Fruit fly (Drosophila melanogaster) whole organism, adult: Measurements from ENCODE around the gene CG7408.

Experiments
- CG11617 ChIP-seq: fragments of 200-800 bp; sonication (Bioruptor generic); optimal IDR thresholded peaks from 2 replicates; lab custom pipeline; 2017; ENCODE audit warnings: mild to moderate bottlenecking, missing biosample characterization, missing genetic modification reagents, missing genetic modification characterization
- CG12768 ChIP-seq: fragments of 200-800 bp; sonication (Bioruptor generic); optimal IDR thresholded peaks from 2 replicates; lab custom pipeline; 2017; ENCODE audit warnings: missing biosample characterization, missing genetic modification characterization, mild to moderate bottlenecking, moderate library complexity, missing genetic modification reagents
- CG14711 ChIP-seq: fragments of 200-800 bp; sonication (Bioruptor generic); optimal IDR thresholded peaks from 2 replicates; lab custom pipeline; 2018; ENCODE audit warnings: missing biosample characterization, mild to moderate bottlenecking, missing genetic modification characterization, moderate library complexity
- CG1620 ChIP-seq: fragments of 200-800 bp; sonication (Bioruptor generic); optimal IDR thresholded peaks from 2 replicates; lab custom pipeline; 2016; ENCODE audit warnings: missing biosample characterization, missing genetic modification characterization
- CG33017 ChIP-seq: fragments of 200-800 bp; sonication (Bioruptor generic); optimal IDR thresholded peaks from 2 replicates; lab custom pipeline; 2018; ENCODE audit warnings: missing biosample characterization, mild to moderate bottlenecking, missing genetic modification characterization, moderate library complexity
- CG5204 ChIP-seq: fragments of 200-800 bp; sonication (Bioruptor generic); optimal IDR thresholded peaks from 2 replicates; lab custom pipeline; 2016; ENCODE audit warnings: missing biosample characterization, missing genetic modification characterization
- CG7045 ChIP-seq: fragments of 200-800 bp; sonication (Bioruptor generic); optimal IDR thresholded peaks from 2 replicates; lab custom pipeline; 2017; ENCODE audit warnings: missing biosample characterization, mild to moderate bottlenecking, missing genetic modification characterization
- CG7101 ChIP-seq: fragments of 200-800 bp; sonication (Bioruptor generic); optimal IDR thresholded peaks from 2 replicates; lab custom pipeline; 2018; ENCODE audit warnings: missing biosample characterization, mild to moderate bottlenecking, missing genetic modification characterization, moderate library complexity
- Clk ChIP-seq: fragments of 200-800 bp; sonication (Bioruptor generic); optimal IDR thresholded peaks from 2 replicates; lab custom pipeline; 2017; ENCODE audit warnings: missing biosample characterization, missing genetic modification characterization
- Crg-1 ChIP-seq: fragments of 200-800 bp; sonication (Bioruptor generic); optimal IDR thresholded peaks from 2 replicates; lab custom pipeline; 2016; ENCODE audit warnings: missing biosample characterization, missing genetic modification characterization
- Hr96 ChIP-seq: fragments of 200-800 bp; sonication (Bioruptor generic); optimal IDR thresholded peaks from 2 replicates; lab custom pipeline; 2016; ENCODE audit warnings: missing biosample characterization, missing genetic modification characterization
- Mnt ChIP-seq: fragments of 200-800 bp; sonication (Bioruptor generic); optimal IDR thresholded peaks from 2 replicates; lab custom pipeline; 2016; ENCODE audit warnings: missing biosample characterization, mild to moderate bottlenecking, missing genetic modification characterization
- bab1 ChIP-seq: fragments of 200-800 bp; sonication (Bioruptor generic); optimal IDR thresholded peaks from 3 replicates; lab custom pipeline; 2019; ENCODE audit warnings: missing biosample characterization, mild to moderate bottlenecking, missing genetic modification characterization, moderate library complexity
- cic ChIP-seq: fragments of 200-800 bp; sonication (Bioruptor generic); optimal IDR thresholded peaks from 2 replicates; lab custom pipeline; 2017; ENCODE audit warnings: missing biosample characterization, mild to moderate bottlenecking, missing genetic modification characterization, moderate library complexity
- cnc ChIP-seq, 2 experiments: fragments of >200 bp; optimal IDR thresholded peaks; 2 replicates each; lab custom pipeline; 2017
- kay ChIP-seq: fragments of 200-800 bp; sonication (Bioruptor generic); peaks from one replicate; lab custom pipeline; 2016; ENCODE audit warnings: missing biosample characterization, missing genetic modification characterization, borderline replicate concordance
- ovo ChIP-seq: fragments of 200-800 bp; sonication (Bioruptor generic); optimal IDR thresholded peaks from 2 replicates; lab custom pipeline; 2016; ENCODE audit warnings: missing biosample characterization, missing genetic modification characterization
- pad ChIP-seq: fragments of 200-800 bp; sonication (Bioruptor generic); optimal IDR thresholded peaks from 3 replicates; lab custom pipeline; 2017; ENCODE audit warnings: missing biosample characterization, missing genetic modification characterization, mild to moderate bottlenecking, moderate library complexity, missing genetic modification reagents
- tj ChIP-seq: fragments of 200-800 bp; sonication (Bioruptor generic); optimal IDR thresholded peaks from 3 replicates; lab custom pipeline; 2017; ENCODE audit warnings: missing biosample characterization, mild to moderate bottlenecking, missing genetic modification characterization, moderate library complexity
- toe ChIP-seq: fragments of 200-800 bp; sonication (Bioruptor generic); optimal IDR thresholded peaks from 2 replicates; lab custom pipeline; 2016; ENCODE audit warnings: missing biosample characterization, missing genetic modification characterization

Gene CG7408

dm6 chr3L:17921462-17921861, 42.6 kb downstream of the CG7408 start:
- no peak for TF ChIP-seq CG7101 (tag; lab: Kevin White, UChicago)
- TF ChIP-seq kay (GFP tag; lab: Kevin White, UChicago): peak; percentile 32

- no peak for TF ChIP-seq Mnt (GFP tag; lab: Kevin White, UChicago)
- no peak for TF ChIP-seq bab1 (GFP tag; lab: Kevin White, UChicago)
- TF ChIP-seq cic (GFP tag; lab: Kevin White, UChicago): no peak
- no peak for TF ChIP-seq CG33017 (tag; lab: Kevin White, UChicago)
- TF ChIP-seq cnc (optimal IDR thresholded peaks at IDR 0.05; lab: Kevin White, UChicago): peak in 1 of 2 experiments; percentile 21
- no peak for TF ChIP-seq Hr96 (GFP tag; lab: Kevin White, UChicago)
- TF ChIP-seq kay (GFP tag; lab: Kevin White, UChicago): no peak
- TF ChIP-seq CG7101 (tag; lab: Kevin White, UChicago): no peak
- peak; percentile 47 for TF ChIP-seq tj (GFP tag; lab: Kevin White, UChicago)
- TF ChIP-seq CG12768 (GFP tag; lab: Kevin White, UChicago): no peak
- TF ChIP-seq CG5204 (GFP tag; lab: Kevin White, UChicago): no peak
Measured at dm6 chr3L:17922182-17923102, 43.5 kb downstream of the CG7408 start.

dm6 chr3L:17924005-17924755, 45.3 kb downstream of the CG7408 start:
- TF ChIP-seq tj (GFP tag; lab: Kevin White, UChicago): peak; percentile 17
- TF ChIP-seq Clk: no peak
- TF ChIP-seq CG33017 (tag; lab: Kevin White, UChicago): no peak

dm6 chr3L:17925180-17925753, 46.4 kb downstream of the CG7408 start:
- no peak for TF ChIP-seq kay (GFP tag; lab: Kevin White, UChicago)
- peak; percentile 22 for TF ChIP-seq tj (GFP tag; lab: Kevin White, UChicago)

dm6 chr3L:17926575-17927276, 47.8 kb downstream of the CG7408 start:
- TF ChIP-seq tj (GFP tag; lab: Kevin White, UChicago) (no peak), cic (GFP tag; lab: Kevin White, UChicago) (no peak), CG7101 (tag; lab: Kevin White, UChicago) (no peak), Crg-1 (no peak), ovo (GFP tag; lab: Kevin White, UChicago) (no peak), CG12768 (GFP tag; lab: Kevin White, UChicago) (no peak), Mnt (GFP tag; lab: Kevin White, UChicago) (no peak), kay (GFP tag; lab: Kevin White, UChicago) (no peak), CG5204 (GFP tag; lab: Kevin White, UChicago) (no peak), CG7045 (GFP tag; lab: Kevin White, UChicago) (no peak), CG1620 (GFP tag; lab: Kevin White, UChicago) (no peak), Hr96 (GFP tag; lab: Kevin White, UChicago) (no peak), CG14711 (no peak), Clk (no peak), bab1 (GFP tag; lab: Kevin White, UChicago) (no peak)

dm6 chr3L:17928106-17928505, 49.2 kb downstream of the CG7408 start:
- TF ChIP-seq tj (GFP tag; lab: Kevin White, UChicago) (no peak), CG33017 (tag; lab: Kevin White, UChicago) (no peak), CG11617 (no peak), CG5204 (GFP tag; lab: Kevin White, UChicago) (no peak), toe (GFP tag; lab: Kevin White, UChicago) (no peak), cic (GFP tag; lab: Kevin White, UChicago) (peak; percentile 25), pad (GFP tag; lab: Kevin White, UChicago) (no peak), Crg-1 (no peak)
